Worm (Caenorhabditis elegans) whole organism, L3 larva: Measurements from ENCODE around the gene pgp-8.

Source experiments
- R02D3.7 ChIP-seq: fragments of 150-350 bp; optimal IDR thresholded peaks from 2 replicates; lab custom pipeline; 2014; ENCODE audit warnings: missing biosample characterization, missing genetic modification characterization
- aly-2 ChIP-seq: fragments of 150-350 bp; optimal IDR thresholded peaks from 2 replicates; lab custom pipeline; 2014; ENCODE audit warnings: missing biosample characterization, missing genetic modification characterization
- ama-1 ChIP-seq: fragments of 150-350 bp; optimal IDR thresholded peaks from 2 replicates; lab custom pipeline; 2018
- ceh-9 ChIP-seq: sonication (generic microtip); optimal IDR thresholded peaks from 2 replicates; lab custom pipeline; 2018; ENCODE audit warnings: missing biosample characterization, missing genetic modification characterization
- elt-3 ChIP-seq, 3 experiments: fragments of 150-350 bp in 1 of 3; sonication (generic microtip) in 2 of 3; optimal IDR thresholded peaks; 2 replicates in 2 of 3; 4 replicates in 1 of 3; lab custom pipeline; 2014 to 2017; ENCODE audit warnings: missing biosample characterization in 3 of 3, missing genetic modification characterization in 3 of 3
- eor-1 ChIP-seq, 2 experiments: fragments of 150-350 bp; optimal IDR thresholded peaks; 2 replicates each; lab custom pipeline; 2014 to 2018; ENCODE audit warnings: missing biosample characterization in 2 of 2, missing genetic modification characterization in 2 of 2
- fos-1 ChIP-seq: fragments of 150-350 bp; optimal IDR thresholded peaks from 2 replicates; lab custom pipeline; 2014; ENCODE audit warnings: missing biosample characterization, missing genetic modification characterization
- nhr-12 ChIP-seq: fragments of 150-350 bp; optimal IDR thresholded peaks from 2 replicates; lab custom pipeline; 2014; ENCODE audit warnings: missing biosample characterization, missing genetic modification characterization
- nhr-237 ChIP-seq: fragments of 150-350 bp; optimal IDR thresholded peaks from 2 replicates; lab custom pipeline; 2014; ENCODE audit warnings: missing biosample characterization, missing genetic modification characterization
- nhr-25 ChIP-seq: sonication (generic microtip); optimal IDR thresholded peaks from 2 replicates; lab custom pipeline; 2017; ENCODE audit warnings: missing biosample characterization, missing genetic modification characterization
- nhr-67 ChIP-seq: fragments of 150-350 bp; optimal IDR thresholded peaks from 2 replicates; lab custom pipeline; 2014; ENCODE audit warnings: missing biosample characterization, missing genetic modification characterization
- snpc-4 ChIP-seq: fragments of 150-350 bp; optimal IDR thresholded peaks from 2 replicates; lab custom pipeline; 2014; ENCODE audit warnings: missing biosample characterization, missing genetic modification characterization
- unc-39 ChIP-seq: sonication (generic microtip); optimal IDR thresholded peaks from 4 replicates; lab custom pipeline; 2017; ENCODE audit warnings: missing biosample characterization, missing genetic modification characterization
- unc-62 ChIP-seq: fragments of 150-350 bp; sonication (generic microtip); optimal IDR thresholded peaks from 4 replicates; lab custom pipeline; 2014; ENCODE audit warnings: missing biosample characterization, missing genetic modification reagents, missing genetic modification characterization

ce11 chrX:10834568-10834967, 29.7 kb downstream of the pgp-8 start:
- TF ChIP-seq nhr-237 (tag; lab: Kevin White, UChicago), result no peak
- no peak for TF ChIP-seq fos-1
- no peak for TF ChIP-seq ama-1 (lab: Kevin White, UChicago)
- TF ChIP-seq elt-3 (tag; optimal IDR thresholded peaks at IDR 0.05; lab: Kevin White, UChicago), result no peak
- TF ChIP-seq unc-39 (tag; lab: Kevin White, UChicago), result no peak
- no peak for TF ChIP-seq ceh-9 (tag; lab: Kevin White, UChicago)
- no peak for TF ChIP-seq nhr-25
- no peak for TF ChIP-seq nhr-67 (tag; lab: Kevin White, UChicago)
- TF ChIP-seq snpc-4 (tag; lab: Kevin White, UChicago), result no peak
- TF ChIP-seq eor-1 (tag; optimal IDR thresholded peaks at IDR 0.05; lab: Kevin White, UChicago), result no peak
- TF ChIP-seq unc-62 (GFP tag; lab: Kevin White, UChicago), result no peak
- no peak for TF ChIP-seq R02D3.7
- TF ChIP-seq nhr-12 (tag; lab: Kevin White, UChicago), result no peak
- no peak for TF ChIP-seq aly-2 (tag; lab: Kevin White, UChicago)
